Fruit fly (Drosophila melanogaster) whole organism, embryonic: Measurements from ENCODE around the gene CG17362.

ENCODE experiments used
- CG12219 ChIP-seq: fragments of 200-800 bp; sonication (Bioruptor generic); optimal IDR thresholded peaks from 3 replicates; lab custom pipeline; 2018; ENCODE audit warnings: missing biosample characterization, mild to moderate bottlenecking, missing genetic modification characterization
- CG12744 ChIP-seq: fragments of 200-800 bp; sonication (Bioruptor generic); optimal IDR thresholded peaks from 2 replicates; lab custom pipeline; 2016; ENCODE audit warnings: missing biosample characterization, missing genetic modification characterization
- CG14014 ChIP-seq: fragments of 200-800 bp; sonication (Bioruptor generic); IDR thresholded peaks from 2 replicates; pipeline ENCODE4 v1.3.6; 2022; ENCODE audit warnings: missing biosample characterization, missing genetic modification characterization
- CG14667 ChIP-seq: fragments of 200-800 bp; sonication (Bioruptor generic); IDR thresholded peaks from 2 replicates; pipeline ENCODE4 v1.3.6; 2022; ENCODE audit warnings: missing biosample characterization, missing genetic modification characterization
- CG15073 ChIP-seq: fragments of 200-800 bp; sonication (Bioruptor generic); optimal IDR thresholded peaks from 2 replicates; lab custom pipeline; 2016; ENCODE audit warnings: missing biosample characterization, missing genetic modification characterization
- CG17829 ChIP-seq: fragments of 200-800 bp; optimal IDR thresholded peaks from 2 replicates; lab custom pipeline; 2019; ENCODE audit warnings: missing biosample characterization, mild to moderate bottlenecking, missing genetic modification characterization, moderate library complexity
- CG2678 ChIP-seq: fragments of 200-800 bp; sonication (Bioruptor generic); optimal IDR thresholded peaks from 3 replicates; lab custom pipeline; 2019; ENCODE audit warnings: missing biosample characterization, mild to moderate bottlenecking, missing genetic modification characterization, moderate library complexity
- CG3838 ChIP-seq: fragments of 200-800 bp; sonication (Bioruptor generic); optimal IDR thresholded peaks from 3 replicates; lab custom pipeline; 2016; ENCODE audit warnings: missing biosample characterization, missing genetic modification characterization
- CG3847 ChIP-seq: fragments of 200-800 bp; sonication (Bioruptor generic); IDR thresholded peaks from 2 replicates; pipeline ENCODE4 v1.3.6; 2022; ENCODE audit warnings: missing biosample characterization, missing genetic modification characterization
- CG4328 ChIP-seq: fragments of 200-800 bp; sonication (Bioruptor generic); optimal IDR thresholded peaks from 3 replicates; lab custom pipeline; 2017; ENCODE audit warnings: missing biosample characterization, missing genetic modification reagents, missing genetic modification characterization
- CG6175 ChIP-seq: fragments of 200-800 bp; sonication (Bioruptor generic); IDR thresholded peaks from 3 replicates; pipeline ENCODE4 v1.3.6; 2022; ENCODE audit warnings: missing biosample characterization, missing genetic modification characterization
- CG7271 ChIP-seq: fragments of 200-800 bp; sonication (Bioruptor generic); optimal IDR thresholded peaks from 2 replicates; lab custom pipeline; 2018; ENCODE audit warnings: missing biosample characterization, mild to moderate bottlenecking, missing genetic modification characterization, moderate library complexity
- CG8924 ChIP-seq: fragments of 200-800 bp; optimal IDR thresholded peaks from 3 replicates; lab custom pipeline; 2019; ENCODE audit warnings: missing biosample characterization, mild to moderate bottlenecking, missing genetic modification characterization, moderate library complexity
- Camta ChIP-seq: fragments of 200-800 bp; sonication (Bioruptor generic); optimal IDR thresholded peaks from 2 replicates; lab custom pipeline; 2016; ENCODE audit warnings: missing biosample characterization, missing genetic modification characterization
- CkIIα-i1 ChIP-seq: fragments of 200-800 bp; sonication (Bioruptor generic); IDR thresholded peaks from 2 replicates; pipeline ENCODE4 v1.3.6; 2022; ENCODE audit warnings: missing biosample characterization, missing genetic modification characterization
- Dek ChIP-seq: fragments of 200-800 bp; sonication (Bioruptor generic); optimal IDR thresholded peaks from 3 replicates; lab custom pipeline; 2019; ENCODE audit warnings: missing biosample characterization, mild to moderate bottlenecking, missing genetic modification characterization, moderate library complexity
- Dfd ChIP-seq, 2 experiments: fragments of >200 bp; optimal IDR thresholded peaks; 2 replicates each; lab custom pipeline; 2017; ENCODE audit warnings: missing biosample characterization in 2 of 2, missing genetic modification characterization in 2 of 2
- Doc3 ChIP-seq: fragments of 200-800 bp; sonication (Bioruptor generic); IDR thresholded peaks from 3 replicates; pipeline ENCODE4 v1.3.6; 2022; ENCODE audit warnings: missing biosample characterization, missing genetic modification characterization; ENCODE audit not compliant: partially characterized antibody
- Hand ChIP-seq: fragments of 200-800 bp; sonication (Bioruptor generic); optimal IDR thresholded peaks from 2 replicates; lab custom pipeline; 2017; ENCODE audit warnings: mild to moderate bottlenecking, missing biosample characterization, missing genetic modification reagents, missing genetic modification characterization
- Hmr ChIP-seq: fragments of 200-800 bp; sonication (Bioruptor generic); optimal IDR thresholded peaks from 3 replicates; lab custom pipeline; 2017; ENCODE audit warnings: mild to moderate bottlenecking, missing biosample characterization, missing genetic modification reagents, missing genetic modification characterization
- Lim3 ChIP-seq: fragments of 200-800 bp; sonication (Bioruptor generic); IDR thresholded peaks from 2 replicates; pipeline ENCODE4 v1.3.6; 2022; ENCODE audit warnings: missing biosample characterization, missing genetic modification characterization
- Meics ChIP-seq: fragments of 200-800 bp; sonication (Bioruptor generic); optimal IDR thresholded peaks from 2 replicates; lab custom pipeline; 2017; ENCODE audit warnings: missing biosample characterization, mild to moderate bottlenecking, missing genetic modification characterization
- Mes4 ChIP-seq: fragments of 200-800 bp; sonication (Bioruptor generic); optimal IDR thresholded peaks from 2 replicates; lab custom pipeline; 2016; ENCODE audit warnings: missing biosample characterization, missing genetic modification characterization
- Oli ChIP-seq: fragments of 200-800 bp; sonication (Bioruptor generic); optimal IDR thresholded peaks from 2 replicates; lab custom pipeline; 2018; ENCODE audit warnings: missing biosample characterization, mild to moderate bottlenecking, missing genetic modification characterization, moderate library complexity
- PHDP ChIP-seq: fragments of 200-800 bp; sonication (Bioruptor generic); optimal IDR thresholded peaks from 3 replicates; lab custom pipeline; 2018; ENCODE audit warnings: missing biosample characterization, mild to moderate bottlenecking, missing genetic modification characterization, moderate library complexity
- Ptx1 ChIP-seq: fragments of 200-800 bp; sonication (Bioruptor generic); IDR thresholded peaks from 2 replicates; pipeline ENCODE4 v1.3.6; 2022; ENCODE audit warnings: missing biosample characterization, missing genetic modification characterization
- Taf1 ChIP-seq: fragments of 200-800 bp; sonication (Bioruptor generic); IDR thresholded peaks from 2 replicates; pipeline ENCODE4 v1.3.6; 2022; ENCODE audit warnings: missing biosample characterization, missing genetic modification characterization
- Tbp ChIP-seq: fragments of >200 bp; optimal IDR thresholded peaks from 2 replicates; lab custom pipeline; 2018; ENCODE audit warnings: missing biosample characterization, missing genetic modification characterization
- Usf ChIP-seq: fragments of 200-800 bp; sonication (Bioruptor generic); optimal IDR thresholded peaks from 2 replicates; lab custom pipeline; 2017; ENCODE audit warnings: missing genotype, missing biosample characterization, missing genetic modification characterization
- YL-1 ChIP-seq: fragments of 200-800 bp; sonication (Bioruptor generic); optimal IDR thresholded peaks from 3 replicates; lab custom pipeline; 2017; ENCODE audit warnings: missing biosample characterization, mild to moderate bottlenecking, missing genetic modification characterization
- al ChIP-seq: fragments of 200-800 bp; sonication (Bioruptor generic); IDR thresholded peaks from 2 replicates; pipeline ENCODE4 v1.3.6; 2022; ENCODE audit warnings: missing biosample characterization, missing genetic modification characterization
- ase ChIP-seq: fragments of 200-800 bp; sonication (Bioruptor generic); IDR thresholded peaks from 3 replicates; pipeline ENCODE4 v1.3.6; 2022; ENCODE audit warnings: missing biosample characterization, missing genetic modification characterization
- az2 ChIP-seq: fragments of 200-800 bp; sonication (Bioruptor generic); optimal IDR thresholded peaks from 3 replicates; lab custom pipeline; 2016; ENCODE audit warnings: missing biosample characterization, missing genetic modification characterization
- bbx ChIP-seq: fragments of 200-800 bp; sonication (Bioruptor generic); IDR thresholded peaks from 2 replicates; pipeline ENCODE4 v1.3.6; 2022; ENCODE audit warnings: missing biosample characterization, missing genetic modification characterization; ENCODE audit not compliant: partially characterized antibody
- dpn ChIP-seq, 2 experiments: fragments of 200-800 bp; sonication (Bioruptor generic); optimal IDR thresholded peaks; 3 replicates each; lab custom pipeline; 2016; ENCODE audit warnings: missing biosample characterization in 2 of 2, missing genetic modification characterization in 2 of 2
- fu2 ChIP-seq: fragments of 200-800 bp; sonication (Bioruptor generic); optimal IDR thresholded peaks from 2 replicates; lab custom pipeline; 2016; ENCODE audit warnings: missing biosample characterization, missing genetic modification characterization
- lov ChIP-seq, 2 experiments: fragments of 200-800 bp in 1 of 2; fragments of >200 bp in 1 of 2; sonication (Bioruptor generic) in 1 of 2; IDR thresholded peaks in 1 of 2; optimal IDR thresholded peaks in 1 of 2; 2 replicates in 1 of 2; 3 replicates in 1 of 2; pipeline versions ENCODE4 v1.3.6 to Lab custom; 2017 to 2022; ENCODE audit warnings: missing biosample characterization in 1 of 2, missing genetic modification characterization in 1 of 2
- nom ChIP-seq: fragments of 200-800 bp; sonication (Bioruptor generic); optimal IDR thresholded peaks from 2 replicates; lab custom pipeline; 2017; ENCODE audit warnings: missing biosample characterization, missing genetic modification characterization, mild to moderate bottlenecking, moderate library complexity, missing genetic modification reagents
- psq ChIP-seq: fragments of 200-800 bp; sonication (Bioruptor generic); optimal IDR thresholded peaks from 2 replicates; lab custom pipeline; 2017; ENCODE audit warnings: missing biosample characterization, missing genetic modification characterization
- pzg ChIP-seq: fragments of 200-800 bp; sonication (Bioruptor generic); optimal IDR thresholded peaks from 3 replicates; lab custom pipeline; 2018; ENCODE audit warnings: missing biosample characterization, mild to moderate bottlenecking, missing genetic modification characterization, moderate library complexity
- salm ChIP-seq: fragments of 200-800 bp; sonication (Bioruptor generic); optimal IDR thresholded peaks from 2 replicates; lab custom pipeline; 2018; ENCODE audit warnings: missing biosample characterization, mild to moderate bottlenecking, missing genetic modification characterization
- sens ChIP-seq: fragments of 200-800 bp; sonication (Bioruptor generic); peaks from one replicate; lab custom pipeline; 2016; ENCODE audit warnings: missing biosample characterization, missing genetic modification characterization
- sisA ChIP-seq: fragments of 200-800 bp; sonication (Bioruptor generic); IDR thresholded peaks from 2 replicates; pipeline ENCODE4 v1.3.6; 2022; ENCODE audit warnings: missing biosample characterization, missing genetic modification characterization
- so ChIP-seq: fragments of 200-800 bp; sonication (Bioruptor generic); IDR thresholded peaks from 3 replicates; pipeline ENCODE4 v1.3.6; 2022; ENCODE audit warnings: missing biosample characterization, missing genetic modification characterization
- trem ChIP-seq: fragments of 200-800 bp; optimal IDR thresholded peaks from 3 replicates; lab custom pipeline; 2019; ENCODE audit warnings: missing biosample characterization, mild to moderate bottlenecking, missing genetic modification characterization, moderate library complexity
- twi ChIP-seq: fragments of 200-800 bp; optimal IDR thresholded peaks from 2 replicates; lab custom pipeline; 2019; ENCODE audit warnings: missing biosample characterization, mild to moderate bottlenecking, missing genetic modification characterization, moderate library complexity
- usp ChIP-seq: fragments of >200 bp; optimal IDR thresholded peaks from 2 replicates; lab custom pipeline; 2017; ENCODE audit warnings: missing biosample characterization, missing genetic modification characterization
- wdn ChIP-seq: fragments of 200-800 bp; sonication (Bioruptor generic); IDR thresholded peaks from 2 replicates; pipeline ENCODE4 v1.3.6; 2022; ENCODE audit warnings: missing biosample characterization, missing genetic modification characterization
- zfh2 ChIP-seq: fragments of 200-800 bp; sonication (Bioruptor generic); optimal IDR thresholded peaks from 2 replicates; lab custom pipeline; 2016; ENCODE audit warnings: missing biosample characterization, missing genetic modification characterization

Gene CG17362

DNA sequence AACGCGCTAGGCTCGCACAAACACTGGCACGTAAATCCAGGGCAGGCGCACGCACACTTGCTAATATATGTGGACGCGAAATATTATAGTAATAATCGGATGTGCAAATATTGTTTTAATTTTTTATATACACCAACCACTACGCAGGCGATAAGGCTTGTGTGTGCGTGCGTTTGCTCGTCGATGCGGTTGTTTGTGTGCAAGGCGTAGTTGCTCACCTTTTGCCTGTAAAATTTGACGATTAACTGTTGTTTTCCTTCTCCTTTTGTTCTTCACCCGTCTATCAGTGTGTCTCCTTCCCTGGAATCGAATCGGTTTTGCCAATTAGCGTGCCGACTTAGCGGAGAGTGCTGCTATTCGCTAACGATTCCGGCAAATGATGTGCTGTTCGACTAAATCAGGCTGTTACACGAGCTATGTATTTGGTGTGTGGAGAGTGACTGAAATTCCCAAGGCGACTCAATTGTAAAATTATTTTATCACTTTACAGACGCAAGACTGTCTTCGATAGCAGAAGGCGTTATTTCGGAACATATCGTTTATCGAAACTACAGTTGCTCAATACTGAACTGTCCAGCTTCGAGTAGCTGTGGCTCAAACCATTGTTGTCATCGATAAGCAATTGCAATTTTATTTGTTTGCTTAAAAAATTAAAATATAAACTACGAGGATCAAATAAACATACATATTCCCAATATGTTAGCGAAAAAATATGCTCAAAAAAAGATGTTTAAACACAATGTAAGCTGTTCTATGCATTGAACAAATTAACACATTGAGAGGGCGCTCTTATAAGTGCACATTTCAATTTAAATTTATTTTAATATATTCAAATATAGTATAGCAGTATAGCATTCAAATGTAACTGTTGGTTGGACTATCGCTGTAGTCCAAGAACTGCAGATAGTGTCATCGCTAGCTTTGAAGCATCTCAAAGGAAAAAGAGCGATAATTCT lies 45.0 kb downstream of the CG17362 start, which contains the start of the genes CG6650 and endos (continued):
- TF ChIP-seq CG15073 (GFP tag; lab: Kevin White, UChicago) (no peak), Hmr (GFP tag; lab: Kevin White, UChicago) (peak; percentile 23), az2 (peak; percentile 14), Lim3 (GFP tag; lab: Robert Waterston, UW) (no peak), Doc3 (GFP tag; lab: Robert Waterston, UW) (peak; percentile 65; the same call in 2 of the 3 replicates), so (GFP tag; lab: Robert Waterston, UW) (no peak), CkIIα-i1 (no peak), Hand (GFP tag; lab: Kevin White, UChicago) (peak; percentile 50), CG3847 (peak; percentile 38), CG12219 (GFP tag; lab: Kevin White, UChicago) (no peak), trem (peak; percentile 63), Tbp (GFP tag; lab: Kevin White, UChicago) (no peak), lov (optimal IDR thresholded peaks at IDR 0.05; lab: Kevin White, UChicago) (no peak), lov (GFP tag; IDR thresholded peaks at IDR 0.05; lab: Robert Waterston, UW) (no peak), psq (GFP tag; lab: Kevin White, UChicago) (peak; percentile 24), CG6175 (GFP tag; lab: Robert Waterston, UW) (no peak), PHDP (tag; lab: Kevin White, UChicago) (peak; percentile 42), Camta (GFP tag; lab: Kevin White, UChicago) (no peak), bbx (peak; percentile 71), Dek (tag; lab: Kevin White, UChicago) (peak; percentile 49), YL-1 (GFP tag; lab: Kevin White, UChicago) (peak; percentile 13), CG17829 (tag; lab: Kevin White, UChicago) (peak; percentile 52), sisA (GFP tag; lab: Robert Waterston, UW) (no peak), CG4328 (GFP tag; lab: Kevin White, UChicago) (peak; percentile 66), CG14014 (GFP tag; lab: Robert Waterston, UW) (peak; percentile 28; the same call in 1 of the 2 replicates), Mes4 (GFP tag; lab: Kevin White, UChicago) (no peak), zfh2 (no peak), al (GFP tag; lab: Robert Waterston, UW) (no peak), Oli (tag; lab: Kevin White, UChicago) (no peak), Dfd (GFP tag; optimal IDR thresholded peaks at IDR 0.05; lab: Kevin White, UChicago) (no peak), twi (tag; lab: Kevin White, UChicago) (no peak), sens (peak; percentile 75), Taf1 (no peak), CG14667 (GFP tag; lab: Robert Waterston, UW) (no peak), usp (GFP tag; lab: Kevin White, UChicago) (no peak), CG7271 (tag; lab: Kevin White, UChicago) (no peak), CG12744 (GFP tag; lab: Kevin White, UChicago) (no peak), Meics (peak; percentile 30), wdn (GFP tag; lab: Robert Waterston, UW) (no peak), CG3838 (GFP tag; lab: Kevin White, UChicago) (no peak), CG8924 (tag; lab: Kevin White, UChicago) (peak; percentile 23), Usf (GFP tag; lab: Kevin White, UChicago) (no peak), fu2 (GFP tag; lab: Kevin White, UChicago) (no peak), Ptx1 (GFP tag; lab: Robert Waterston, UW) (0 out of 2 replicates have a peak, but pooled peaks have one; percentile 36), CG2678 (peak; percentile 35), nom (GFP tag; lab: Kevin White, UChicago) (peak; percentile 64), pzg (GFP tag; lab: Kevin White, UChicago) (peak; percentile 70), ase (no peak), salm (tag; lab: Kevin White, UChicago) (no peak), dpn (GFP tag; optimal IDR thresholded peaks at IDR 0.05; lab: Kevin White, UChicago) (peak in 1 of 2 experiments; percentile 14)
